Worm (Caenorhabditis elegans) whole organism, young adult: ENCODE results near the gene srsx-22.
A peak's percentile ranks its signal among the peaks of the same experiment; 100 is the strongest.

Source experiments
- lin-35 ChIP-seq, 3 experiments: fragments of 150-350 bp in 2 of 3; sonication (generic microtip) in 1 of 3; optimal IDR thresholded peaks; 2 replicates each; lab custom pipeline; 2014 to 2018; ENCODE audit warnings: missing biosample characterization in 3 of 3, missing genetic modification characterization in 3 of 3, missing genetic modification reagents in 3 of 3
- nhr-27 ChIP-seq: fragments of 200-800 bp; sonication (Bioruptor generic); optimal IDR thresholded peaks from 2 replicates; lab custom pipeline; 2018; ENCODE audit warnings: mild to moderate bottlenecking, missing genetic modification characterization, moderate library complexity, missing compliant biosample characterization
- unc-130 ChIP-seq: sonication (generic microtip); optimal IDR thresholded peaks from 2 replicates; lab custom pipeline; 2016; ENCODE audit warnings: missing genetic modification reagents, missing genetic modification characterization, missing compliant biosample characterization

DNA sequence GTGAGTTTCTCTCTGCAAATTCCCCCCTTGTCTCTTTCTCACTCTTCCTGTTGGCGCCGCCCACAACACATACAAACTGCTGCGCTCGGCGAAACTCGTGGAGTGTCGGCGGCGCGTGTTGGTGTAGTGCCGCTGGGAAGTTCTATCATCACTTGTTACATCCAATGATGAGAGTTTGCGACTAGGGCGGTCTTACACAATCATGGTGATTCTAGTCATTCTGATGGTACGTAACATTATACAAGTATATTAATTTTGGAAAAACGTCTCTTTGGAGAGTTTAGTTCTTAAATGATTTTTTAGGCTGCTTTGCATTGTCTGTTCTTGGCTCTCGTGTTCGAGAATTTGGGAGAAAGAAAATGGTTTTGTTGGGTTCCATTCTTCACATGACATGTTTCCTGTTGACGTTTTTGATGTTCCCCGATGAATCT, 2.5 kb upstream of the srsx-22 start:
- TF ChIP-seq unc-130 (GFP tag; lab: Kevin White, UChicago) (peak; percentile 79), nhr-27 (no peak), lin-35 (GFP tag; optimal IDR thresholded peaks at IDR 0.05; lab: Kevin White, UChicago) (peak in 2 of 3 experiments; percentile 16 to 80)
